Fruit fly (Drosophila melanogaster) whole organism, adult: ENCODE measurements around the gene ppk30.

Experiments
- CG11617 ChIP-seq: fragments of 200-800 bp; sonication (Bioruptor generic); optimal IDR thresholded peaks from 2 replicates; lab custom pipeline; 2017; ENCODE audit warnings: mild to moderate bottlenecking, missing biosample characterization, missing genetic modification reagents, missing genetic modification characterization
- CG12768 ChIP-seq: fragments of 200-800 bp; sonication (Bioruptor generic); optimal IDR thresholded peaks from 2 replicates; lab custom pipeline; 2017; ENCODE audit warnings: missing biosample characterization, missing genetic modification characterization, mild to moderate bottlenecking, moderate library complexity, missing genetic modification reagents
- CG14711 ChIP-seq: fragments of 200-800 bp; sonication (Bioruptor generic); optimal IDR thresholded peaks from 2 replicates; lab custom pipeline; 2018; ENCODE audit warnings: missing biosample characterization, mild to moderate bottlenecking, missing genetic modification characterization, moderate library complexity
- CG33017 ChIP-seq: fragments of 200-800 bp; sonication (Bioruptor generic); optimal IDR thresholded peaks from 2 replicates; lab custom pipeline; 2018; ENCODE audit warnings: missing biosample characterization, mild to moderate bottlenecking, missing genetic modification characterization, moderate library complexity
- CG5204 ChIP-seq: fragments of 200-800 bp; sonication (Bioruptor generic); optimal IDR thresholded peaks from 2 replicates; lab custom pipeline; 2016; ENCODE audit warnings: missing biosample characterization, missing genetic modification characterization
- CG7045 ChIP-seq: fragments of 200-800 bp; sonication (Bioruptor generic); optimal IDR thresholded peaks from 2 replicates; lab custom pipeline; 2017; ENCODE audit warnings: missing biosample characterization, mild to moderate bottlenecking, missing genetic modification characterization
- Hr96 ChIP-seq: fragments of 200-800 bp; sonication (Bioruptor generic); optimal IDR thresholded peaks from 2 replicates; lab custom pipeline; 2016; ENCODE audit warnings: missing biosample characterization, missing genetic modification characterization
- Mnt ChIP-seq: fragments of 200-800 bp; sonication (Bioruptor generic); optimal IDR thresholded peaks from 2 replicates; lab custom pipeline; 2016; ENCODE audit warnings: missing biosample characterization, mild to moderate bottlenecking, missing genetic modification characterization
- bab1 ChIP-seq: fragments of 200-800 bp; sonication (Bioruptor generic); optimal IDR thresholded peaks from 3 replicates; lab custom pipeline; 2019; ENCODE audit warnings: missing biosample characterization, mild to moderate bottlenecking, missing genetic modification characterization, moderate library complexity
- cnc ChIP-seq, 2 experiments: fragments of >200 bp; optimal IDR thresholded peaks; 2 replicates each; lab custom pipeline; 2017
- kay ChIP-seq: fragments of 200-800 bp; sonication (Bioruptor generic); peaks from one replicate; lab custom pipeline; 2016; ENCODE audit warnings: missing biosample characterization, missing genetic modification characterization, borderline replicate concordance
- tj ChIP-seq: fragments of 200-800 bp; sonication (Bioruptor generic); optimal IDR thresholded peaks from 3 replicates; lab custom pipeline; 2017; ENCODE audit warnings: missing biosample characterization, mild to moderate bottlenecking, missing genetic modification characterization, moderate library complexity

DNA sequence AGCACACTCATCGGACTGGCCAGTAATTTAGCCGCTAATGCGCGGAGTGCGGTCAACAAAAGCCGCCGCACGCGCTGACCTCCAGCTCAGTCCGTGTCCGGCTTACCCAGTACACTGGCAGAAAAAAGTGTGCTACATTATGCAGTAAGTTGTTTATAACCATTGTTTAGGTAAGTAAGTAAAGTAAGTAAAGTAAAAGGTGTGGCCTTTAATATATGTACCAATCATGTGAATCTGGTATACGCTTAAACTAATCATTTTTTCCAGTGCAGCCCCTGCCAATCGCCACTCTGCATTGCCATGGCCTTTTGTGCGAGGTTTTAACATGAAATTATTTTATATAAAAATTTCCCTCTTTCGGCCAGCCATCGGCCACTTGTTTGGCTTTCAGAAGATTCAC is 42.5 kb downstream of the ppk30 start:
- TF ChIP-seq CG7045 (no peak), cnc (optimal IDR thresholded peaks at IDR 0.05; lab: Kevin White, UChicago) (no peak), CG14711 (tag; lab: Kevin White, UChicago) (no peak), kay (GFP tag; lab: Kevin White, UChicago) (no peak), CG11617 (GFP tag; lab: Kevin White, UChicago) (no peak), Mnt (GFP tag; lab: Kevin White, UChicago) (no peak), bab1 (GFP tag; lab: Kevin White, UChicago) (no peak), tj (GFP tag; lab: Kevin White, UChicago) (no peak), CG33017 (no peak), Hr96 (GFP tag; lab: Kevin White, UChicago) (no peak), CG5204 (GFP tag; lab: Kevin White, UChicago) (no peak), CG12768 (GFP tag; lab: Kevin White, UChicago) (no peak)
